Fruit fly (Drosophila melanogaster) Kc167 (cell line): Measurements from ENCODE around the gene CG14683.

Experiments used
- Myc ChIP-seq: fragments of >200 bp; optimal IDR thresholded peaks from 2 replicates; lab custom pipeline; 2017; ENCODE audit warnings: missing external identifiers
- Sin3A ChIP-seq: fragments of >200 bp; optimal IDR thresholded peaks from 2 replicates; lab custom pipeline; 2018; ENCODE audit warnings: missing external identifiers
- h ChIP-seq: fragments of >200 bp; optimal IDR thresholded peaks from 3 replicates; lab custom pipeline; 2018; ENCODE audit warnings: missing external identifiers
- insv ChIP-seq: fragments of >200 bp; optimal IDR thresholded peaks from 3 replicates; lab custom pipeline; 2018; ENCODE audit warnings: missing external identifiers
- psq ChIP-seq: fragments of >200 bp; optimal IDR thresholded peaks from 2 replicates; lab custom pipeline; 2017; ENCODE audit warnings: missing external identifiers
- ttk ChIP-seq: sonication (Bioruptor generic); optimal IDR thresholded peaks from 2 replicates; lab custom pipeline; 2017; ENCODE audit warnings: missing external identifiers

The CG14683 gene

dm6 chr3R:10696371-10696777 lies at the start of gene CG14683, which contains the start of the genes pug and CG46459:
Gene CG14683 (plus strand): TSS chr3R:10696647.
Gene pug (plus strand): TSS chr3R:10696534.
Gene CG46459 (plus strand): TSS chr3R:10696647.
- TF ChIP-seq psq (no peak), h (lab: Kevin White, UChicago) (no peak), Myc (no peak)

- no peak for TF ChIP-seq insv (lab: Kevin White, UChicago)
- TF ChIP-seq Sin3A (lab: Kevin White, UChicago) = no peak
- no peak for TF ChIP-seq Myc
- TF ChIP-seq psq = no peak
- TF ChIP-seq ttk (lab: Kevin White, UChicago) = no peak
- TF ChIP-seq h (lab: Kevin White, UChicago) = no peak
These were observed 49.3 kb upstream of the CG14683 start for dm6 chr3R:10647171-10647570.

- TF ChIP-seq insv (lab: Kevin White, UChicago) = no peak
- TF ChIP-seq Myc = no peak
- no peak for TF ChIP-seq psq
- no peak for TF ChIP-seq Sin3A (lab: Kevin White, UChicago)
- TF ChIP-seq h (lab: Kevin White, UChicago) = no peak
- TF ChIP-seq ttk (lab: Kevin White, UChicago) = no peak
These were observed 47.8 kb upstream of the CG14683 start for dm6 chr3R:10648556-10649181.

- TF ChIP-seq Myc = no peak
These were observed 45.7 kb upstream of the CG14683 start for dm6 chr3R:10650641-10651318.

dm6 chr3R:10654642-10655041 lies 41.8 kb upstream of the CG14683 start:
- TF ChIP-seq insv (lab: Kevin White, UChicago) = no peak
- no peak for TF ChIP-seq ttk (lab: Kevin White, UChicago)
- no peak for TF ChIP-seq Sin3A (lab: Kevin White, UChicago)
- TF ChIP-seq Myc = no peak
- no peak for TF ChIP-seq h (lab: Kevin White, UChicago)
- no peak for TF ChIP-seq psq

dm6 chr3R:10655968-10656367 lies 40.5 kb upstream of the CG14683 start:
- TF ChIP-seq Sin3A (lab: Kevin White, UChicago) = no peak

- TF ChIP-seq Sin3A (lab: Kevin White, UChicago) (no peak), insv (lab: Kevin White, UChicago) (no peak), h (lab: Kevin White, UChicago) (no peak), ttk (lab: Kevin White, UChicago) (no peak), psq (no peak), Myc (no peak)
These were observed 39.9 kb upstream of the CG14683 start for dm6 chr3R:10656578-10656977.

- TF ChIP-seq insv (lab: Kevin White, UChicago) (no peak), ttk (lab: Kevin White, UChicago) (no peak), h (lab: Kevin White, UChicago) (no peak), Myc (no peak), Sin3A (lab: Kevin White, UChicago) (no peak), psq (no peak)
These were observed 37.7 kb upstream of the CG14683 start for dm6 chr3R:10658783-10659182.

- TF ChIP-seq Sin3A (lab: Kevin White, UChicago) = no peak
- no peak for TF ChIP-seq Myc
- TF ChIP-seq insv (lab: Kevin White, UChicago) = no peak
These were observed 36.9 kb upstream of the CG14683 start for dm6 chr3R:10659563-10659962.

- TF ChIP-seq h (lab: Kevin White, UChicago) (no peak), Sin3A (lab: Kevin White, UChicago) (no peak), ttk (lab: Kevin White, UChicago) (no peak), psq (no peak), insv (lab: Kevin White, UChicago) (no peak), Myc (no peak)
These were observed 35.3 kb upstream of the CG14683 start for dm6 chr3R:10661098-10661497.

dm6 chr3R:10664942-10665341 lies 31.5 kb upstream of the CG14683 start:
- TF ChIP-seq h (lab: Kevin White, UChicago) = no peak
- no peak for TF ChIP-seq psq
- no peak for TF ChIP-seq Myc
- no peak for TF ChIP-seq Sin3A (lab: Kevin White, UChicago)

- TF ChIP-seq insv (lab: Kevin White, UChicago) (no peak), psq (no peak), Sin3A (lab: Kevin White, UChicago) (no peak), ttk (lab: Kevin White, UChicago) (no peak), Myc (no peak), h (lab: Kevin White, UChicago) (no peak)
These were observed 28.5 kb upstream of the CG14683 start for dm6 chr3R:10667964-10668363.

dm6 chr3R:10669950-10670349 lies 26.5 kb upstream of the CG14683 start:
- TF ChIP-seq ttk (lab: Kevin White, UChicago) = no peak
- TF ChIP-seq Sin3A (lab: Kevin White, UChicago) = no peak
